Worm (Caenorhabditis elegans): ENCODE measurements around the gene T02E9.5.

T02E9.5 gene

DNA sequence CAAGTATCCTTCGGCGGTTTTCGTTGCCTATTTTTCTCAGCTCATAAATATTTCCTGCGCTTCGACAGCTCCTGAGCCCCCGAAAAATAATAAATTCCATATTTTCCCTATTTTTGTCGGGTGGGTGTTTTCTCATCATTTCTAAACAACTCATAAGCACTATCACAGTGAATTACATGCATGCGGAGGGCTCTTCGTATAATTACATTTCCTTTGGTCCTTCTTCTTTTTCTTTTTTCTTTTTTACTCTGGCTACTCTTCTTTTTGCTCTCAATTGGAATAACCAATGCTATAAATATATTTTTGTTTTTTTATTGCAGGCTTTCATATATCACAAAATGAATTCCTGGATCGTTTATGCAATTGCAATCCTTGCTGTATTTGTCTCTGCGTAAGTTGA lies at the start of gene T02E9.5:
T02E9.5 (plus strand) TSS at position 321 of the 400 bp plus-strand sequence.
- TF ChIP-seq tbx-11 (GFP tag; IDR thresholded peaks at IDR 0.05) (no peak), tbx-37 (GFP tag; conservative IDR thresholded peaks at IDR 0.05) (no peak), pes-1 (GFP tag; IDR thresholded peaks at IDR 0.05) (no peak), aly-1 (tag; optimal IDR thresholded peaks at IDR 0.05) (no peak), flt-1 (GFP tag; IDR thresholded peaks at IDR 0.05) (no peak), F13C5.2 (tag; optimal IDR thresholded peaks at IDR 0.05) (no peak), B0310.2 (tag; optimal IDR thresholded peaks at IDR 0.05) (no peak), tra-4 (tag; optimal IDR thresholded peaks at IDR 0.05) (no peak), ceh-36 (tag; optimal IDR thresholded peaks at IDR 0.05) (no peak), hmbx-1 (tag; optimal IDR thresholded peaks at IDR 0.05) (no peak), hmg-4 (GFP tag; optimal IDR thresholded peaks at IDR 0.05) (no peak), ets-7 (tag; optimal IDR thresholded peaks at IDR 0.05) (no peak), ceh-13 (GFP tag; optimal IDR thresholded peaks at IDR 0.05) (no peak), ama-1 (optimal IDR thresholded peaks at IDR 0.05) (no peak), sea-1 (GFP tag; conservative IDR thresholded peaks at IDR 0.05) (no peak), hnd-1 (tag; optimal IDR thresholded peaks at IDR 0.05) (no peak)

DNA sequence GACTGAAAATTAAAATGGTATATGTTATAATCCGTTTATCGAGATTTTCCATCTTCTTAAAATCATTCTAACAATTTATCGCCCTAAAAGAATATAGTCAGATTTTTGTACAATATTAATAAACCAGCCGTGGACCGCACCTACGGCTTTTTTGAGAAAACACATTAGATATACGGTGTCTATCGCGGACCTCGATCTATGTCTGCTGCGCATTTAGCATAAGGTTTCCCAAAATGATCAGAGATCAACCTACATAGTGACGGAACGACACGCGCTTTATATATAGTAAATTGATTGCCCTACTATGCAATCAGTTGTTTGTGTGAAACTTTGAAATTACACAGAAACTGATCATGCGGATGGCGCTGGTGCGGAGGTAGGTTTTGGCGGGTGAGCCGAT lies 49.4 kb upstream of the T02E9.5 start:
- TF ChIP-seq ceh-13 (GFP tag; optimal IDR thresholded peaks at IDR 0.05) (no peak), hmg-4 (GFP tag; optimal IDR thresholded peaks at IDR 0.05) (no peak), hmbx-1 (tag; optimal IDR thresholded peaks at IDR 0.05) (no peak), tbx-11 (GFP tag; IDR thresholded peaks at IDR 0.05) (no peak), pes-1 (GFP tag; IDR thresholded peaks at IDR 0.05) (no peak), B0310.2 (tag; optimal IDR thresholded peaks at IDR 0.05) (no peak), tra-4 (tag; optimal IDR thresholded peaks at IDR 0.05) (no peak), ama-1 (optimal IDR thresholded peaks at IDR 0.05) (no peak), aly-1 (tag; optimal IDR thresholded peaks at IDR 0.05) (no peak), tbx-37 (GFP tag; conservative IDR thresholded peaks at IDR 0.05) (no peak), ceh-36 (tag; optimal IDR thresholded peaks at IDR 0.05) (no peak), scrt-1 (GFP tag; IDR thresholded peaks at IDR 0.05) (no peak), ets-7 (tag; optimal IDR thresholded peaks at IDR 0.05) (no peak)

DNA sequence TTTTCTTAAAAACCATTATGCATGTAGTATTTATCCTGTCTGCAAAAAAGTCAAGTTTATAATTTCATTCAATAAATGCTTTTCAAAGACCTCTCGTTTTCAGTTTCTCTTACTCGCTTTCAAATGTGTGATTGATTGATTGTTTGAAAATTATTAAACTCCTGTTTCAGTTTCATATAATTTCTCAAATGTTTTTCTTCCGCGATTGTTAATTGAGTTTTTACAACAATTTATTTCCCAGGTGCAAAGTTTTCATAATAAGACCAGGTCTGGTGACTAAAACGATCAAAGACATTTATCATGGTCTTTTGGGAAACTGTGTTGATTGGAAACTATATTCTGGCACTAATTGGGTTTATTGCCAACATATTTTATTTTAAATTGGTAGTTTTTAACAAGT lies 47.6 kb upstream of the T02E9.5 start, which contains the start of gene T03F7.6:
T03F7.6 (plus strand) TSS at position 301 of the 400 bp plus-strand sequence.
- TF ChIP-seq ceh-36 (tag; optimal IDR thresholded peaks at IDR 0.05): no peak
- TF ChIP-seq ets-7 (tag; optimal IDR thresholded peaks at IDR 0.05): no peak

DNA sequence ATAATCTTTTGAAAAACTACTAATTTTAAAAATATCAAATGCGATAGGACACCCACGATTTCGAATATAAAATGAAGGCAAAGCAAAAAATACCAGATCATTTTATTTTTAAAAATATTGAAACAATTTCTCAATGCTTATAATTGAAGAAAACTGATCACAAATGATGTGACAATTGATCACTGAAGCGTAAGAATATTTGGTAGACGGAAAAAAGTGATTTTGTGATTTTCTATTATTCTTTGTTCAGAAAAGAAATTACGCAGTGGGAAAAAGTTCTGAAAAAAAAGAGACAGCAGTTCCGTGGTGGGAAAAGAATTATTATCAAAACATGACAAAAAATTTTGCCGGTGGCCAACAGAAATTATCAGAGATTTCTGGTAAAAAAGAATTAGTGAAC lies 43.4 kb upstream of the T02E9.5 start, which contains the start of gene T03F7.5:
T03F7.5 (minus strand) TSS at position 101 of the 400 bp plus-strand sequence.
- TF ChIP-seq ceh-36 (tag; optimal IDR thresholded peaks at IDR 0.05): no peak
- no peak for TF ChIP-seq sea-1 (GFP tag; conservative IDR thresholded peaks at IDR 0.05)
- no peak for TF ChIP-seq ets-7 (tag; optimal IDR thresholded peaks at IDR 0.05)

DNA sequence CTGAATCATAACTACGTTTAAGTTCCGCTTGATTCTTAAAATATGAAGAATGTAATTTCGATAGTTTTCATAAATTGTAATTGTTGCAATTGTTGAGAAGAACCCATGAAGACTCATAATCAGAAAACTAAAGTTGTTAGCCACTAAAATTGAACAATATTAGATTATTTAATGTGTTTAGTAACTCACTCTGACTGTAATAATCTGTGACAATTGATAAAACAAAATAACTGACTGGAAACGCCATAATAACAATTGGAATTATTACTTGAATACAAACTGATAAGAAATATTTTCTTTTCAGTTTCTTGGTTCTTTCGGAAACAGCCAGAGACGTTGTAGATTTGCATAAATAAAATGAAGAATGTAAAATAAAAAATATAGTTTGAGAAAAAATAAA lies 42.6 kb upstream of the T02E9.5 start:
- TF ChIP-seq tra-4 (tag; optimal IDR thresholded peaks at IDR 0.05): no peak
- no peak for TF ChIP-seq hmbx-1 (tag; optimal IDR thresholded peaks at IDR 0.05)
- TF ChIP-seq F13C5.2 (tag; optimal IDR thresholded peaks at IDR 0.05): no peak
- no peak for TF ChIP-seq scrt-1 (GFP tag; IDR thresholded peaks at IDR 0.05)
- no peak for TF ChIP-seq aly-1 (tag; optimal IDR thresholded peaks at IDR 0.05)
- TF ChIP-seq ets-7 (tag; optimal IDR thresholded peaks at IDR 0.05): no peak
- no peak for TF ChIP-seq sea-1 (GFP tag; conservative IDR thresholded peaks at IDR 0.05)

DNA sequence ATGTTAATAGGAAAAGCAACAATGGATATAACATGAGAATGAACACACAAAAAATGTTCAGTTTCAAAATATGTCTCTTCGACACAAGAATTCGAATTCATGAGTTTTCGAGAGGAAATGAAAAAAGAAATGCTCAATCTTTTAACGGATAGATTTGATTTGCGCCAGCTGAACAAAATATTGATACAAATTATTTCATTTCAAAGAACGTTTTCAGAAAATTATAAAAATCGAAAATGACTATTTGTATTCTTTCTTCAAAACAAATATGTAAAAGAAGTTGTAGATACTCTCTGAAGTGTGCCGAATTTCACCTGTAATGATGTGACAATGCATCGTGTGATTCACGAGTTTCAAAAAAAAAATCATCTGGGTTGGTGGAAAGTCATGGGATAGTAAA lies 41.5 kb upstream of the T02E9.5 start, which contains the start of gene srh-47:
srh-47 (minus strand) TSS at position 101 of the 400 bp plus-strand sequence.
- TF ChIP-seq aly-1 (tag; optimal IDR thresholded peaks at IDR 0.05): no peak
- no peak for TF ChIP-seq hmbx-1 (tag; optimal IDR thresholded peaks at IDR 0.05)
- TF ChIP-seq ama-1 (optimal IDR thresholded peaks at IDR 0.05): no peak
- TF ChIP-seq sea-1 (GFP tag; conservative IDR thresholded peaks at IDR 0.05): no peak
- no peak for TF ChIP-seq ets-7 (tag; optimal IDR thresholded peaks at IDR 0.05)
- no peak for TF ChIP-seq B0310.2 (tag; optimal IDR thresholded peaks at IDR 0.05)

DNA sequence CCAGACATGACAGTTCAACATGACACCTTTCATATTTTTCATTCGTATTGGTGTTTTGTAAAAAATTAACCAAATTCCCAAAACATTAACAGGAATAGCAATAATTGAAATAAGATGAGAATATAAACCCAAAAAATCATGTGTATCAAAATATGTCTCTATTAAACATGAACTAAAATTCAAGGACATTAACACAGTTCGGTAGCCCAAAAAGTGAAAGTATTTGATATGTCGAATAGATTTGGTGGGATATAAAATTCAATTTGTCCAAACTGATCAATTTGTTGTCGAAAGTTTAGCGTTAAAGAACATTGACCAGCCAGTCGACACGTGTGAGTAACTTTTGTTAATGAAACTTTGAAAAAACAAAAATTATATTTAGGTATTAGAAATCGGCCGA lies 39.3 kb upstream of the T02E9.5 start, which contains the start of gene srh-46:
srh-46 (minus strand) TSS at position 189 of the 400 bp plus-strand sequence.
- TF ChIP-seq pes-1 (GFP tag; IDR thresholded peaks at IDR 0.05): no peak

DNA sequence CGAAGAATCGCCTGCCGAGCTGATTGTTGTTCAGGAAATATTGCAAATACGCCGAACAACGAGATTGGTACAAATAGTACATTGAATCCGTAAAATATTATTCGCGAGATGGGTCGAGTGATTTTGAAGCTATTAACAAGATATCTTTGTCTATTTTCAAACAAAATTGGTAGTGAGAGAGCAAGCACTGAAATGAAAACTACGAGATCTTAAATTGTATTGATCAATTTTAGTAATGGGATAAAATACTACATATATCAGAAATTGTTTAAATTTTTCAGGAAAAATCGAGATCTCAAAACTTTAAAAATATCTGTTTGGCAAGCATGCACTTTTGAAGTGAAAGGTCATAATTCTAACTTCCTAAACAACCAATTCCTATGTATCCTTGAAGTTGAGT lies 37.8 kb upstream of the T02E9.5 start:
- TF ChIP-seq tbx-11 (GFP tag; IDR thresholded peaks at IDR 0.05) (no peak), ama-1 (optimal IDR thresholded peaks at IDR 0.05) (no peak), ceh-13 (GFP tag; optimal IDR thresholded peaks at IDR 0.05) (no peak), hmbx-1 (tag; optimal IDR thresholded peaks at IDR 0.05) (no peak), ceh-36 (tag; optimal IDR thresholded peaks at IDR 0.05) (no peak), hmg-4 (GFP tag; optimal IDR thresholded peaks at IDR 0.05) (no peak), sea-1 (GFP tag; conservative IDR thresholded peaks at IDR 0.05) (no peak), tbx-37 (GFP tag; conservative IDR thresholded peaks at IDR 0.05) (no peak), tra-4 (tag; optimal IDR thresholded peaks at IDR 0.05) (no peak), ets-7 (tag; optimal IDR thresholded peaks at IDR 0.05) (no peak)

DNA sequence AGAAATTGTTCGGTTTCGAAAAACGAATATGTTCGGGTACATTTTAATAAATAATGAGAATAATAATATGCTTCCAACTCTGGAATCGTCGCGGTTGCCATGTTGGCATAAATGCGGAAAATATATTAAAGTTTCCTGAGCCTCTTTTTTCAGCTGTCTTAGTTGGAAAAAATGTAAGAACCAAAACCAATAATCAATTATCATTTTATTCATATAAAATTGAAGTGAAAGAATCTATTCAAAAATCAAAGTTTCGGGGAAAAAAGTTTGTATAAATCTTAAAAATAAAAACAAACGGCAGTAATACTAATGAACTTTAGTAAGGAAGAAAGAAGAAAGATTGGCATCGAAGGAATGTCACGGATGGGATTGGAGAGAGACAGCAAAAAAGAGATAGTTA lies 37.2 kb upstream of the T02E9.5 start, which contains the start of gene srh-45:
srh-45 (minus strand) TSS at position 101 of the 400 bp plus-strand sequence.
- no peak for TF ChIP-seq hnd-1 (tag; optimal IDR thresholded peaks at IDR 0.05)
- no peak for TF ChIP-seq tra-4 (tag; optimal IDR thresholded peaks at IDR 0.05)
- TF ChIP-seq F13C5.2 (tag; optimal IDR thresholded peaks at IDR 0.05): no peak
- TF ChIP-seq scrt-1 (GFP tag; IDR thresholded peaks at IDR 0.05): no peak
- TF ChIP-seq tbx-11 (GFP tag; IDR thresholded peaks at IDR 0.05): no peak
- no peak for TF ChIP-seq tbx-37 (GFP tag; conservative IDR thresholded peaks at IDR 0.05)
- TF ChIP-seq pes-1 (GFP tag; IDR thresholded peaks at IDR 0.05): no peak
- no peak for TF ChIP-seq ama-1 (optimal IDR thresholded peaks at IDR 0.05)
- no peak for TF ChIP-seq hmg-4 (GFP tag; optimal IDR thresholded peaks at IDR 0.05)
